Fruit fly (Drosophila melanogaster) whole organism, wandering third instar larva: ENCODE measurements around the gene CG14966.

Source experiments
- Abd-B ChIP-seq: fragments of >200 bp; optimal IDR thresholded peaks from 2 replicates; lab custom pipeline; 2017; ENCODE audit warnings: missing biosample characterization, missing genetic modification characterization
- CG32264 ChIP-seq: fragments of 200-800 bp; sonication (Bioruptor generic); optimal IDR thresholded peaks from 2 replicates; lab custom pipeline; 2016; ENCODE audit warnings: missing biosample characterization, missing genetic modification characterization
- CG9705 ChIP-seq: fragments of 200-800 bp; sonication (Bioruptor generic); optimal IDR thresholded peaks from 2 replicates; lab custom pipeline; 2018; ENCODE audit warnings: missing biosample characterization, mild to moderate bottlenecking, missing genetic modification characterization
- CrebA ChIP-seq: fragments of 200-800 bp; sonication (Bioruptor generic); optimal IDR thresholded peaks from 2 replicates; lab custom pipeline; 2016; ENCODE audit warnings: missing biosample characterization, mild to moderate bottlenecking, missing genetic modification characterization, borderline replicate concordance
- Dfd ChIP-seq: fragments of >200 bp; optimal IDR thresholded peaks from 2 replicates; lab custom pipeline; 2017; ENCODE audit warnings: missing biosample characterization, missing genetic modification characterization
- Dif ChIP-seq: fragments of 200-275, 200-300 bp; sonication (Bioruptor generic); optimal IDR thresholded peaks from 2 replicates; lab custom pipeline; 2018; ENCODE audit warnings: missing biosample characterization, missing genetic modification characterization; ENCODE audit not compliant: partially characterized antibody
- HLH106 ChIP-seq: fragments of 200-800 bp; optimal IDR thresholded peaks from 3 replicates; lab custom pipeline; 2019; ENCODE audit warnings: missing biosample characterization, mild to moderate bottlenecking, missing genetic modification characterization, moderate library complexity
- Hnf4 ChIP-seq: fragments of 200-800 bp; sonication (Bioruptor generic); optimal IDR thresholded peaks from 2 replicates; lab custom pipeline; 2016; ENCODE audit warnings: missing biosample characterization, mild to moderate bottlenecking, missing genetic modification characterization
- Hr78 ChIP-seq: fragments of >200 bp; optimal IDR thresholded peaks from 2 replicates; lab custom pipeline; 2017; ENCODE audit warnings: missing biosample characterization, missing genetic modification characterization
- Hr83 ChIP-seq: fragments of 200-300 bp; sonication (Bioruptor generic); optimal IDR thresholded peaks from 2 replicates; lab custom pipeline; 2016; ENCODE audit warnings: missing biosample characterization, mild to moderate bottlenecking, missing genetic modification characterization, moderate library complexity; ENCODE audit not compliant: poor library complexity, severe bottlenecking
- Jra ChIP-seq: sonication (Bioruptor generic); optimal IDR thresholded peaks from 2 replicates; lab custom pipeline; 2016; ENCODE audit warnings: missing biosample characterization, missing genetic modification characterization
- Mio ChIP-seq: sonication (Bioruptor generic); optimal IDR thresholded peaks from 2 replicates; lab custom pipeline; 2016; ENCODE audit warnings: missing biosample characterization, missing genetic modification characterization
- N ChIP-seq: fragments of >200 bp; optimal IDR thresholded peaks from 2 replicates; lab custom pipeline; 2018; ENCODE audit warnings: missing biosample characterization, missing external identifiers, missing genetic modification characterization
- OdsH ChIP-seq: fragments of 200-800 bp; sonication (Bioruptor generic); optimal IDR thresholded peaks from 2 replicates; lab custom pipeline; 2016; ENCODE audit warnings: missing biosample characterization, mild to moderate bottlenecking, missing genetic modification characterization
- Rel ChIP-seq, 2 experiments: fragments of 200-800 bp; sonication (Bioruptor generic) in 1 of 2; optimal IDR thresholded peaks; 2 replicates in 1 of 2; 3 replicates in 1 of 2; lab custom pipeline; 2016 to 2019; ENCODE audit warnings: mild to moderate bottlenecking in 2 of 2, missing biosample characterization in 2 of 2, missing genetic modification characterization in 2 of 2, moderate library complexity in 1 of 2
- Sp1 ChIP-seq: fragments of 200-800 bp; sonication (Bioruptor generic); optimal IDR thresholded peaks from 3 replicates; lab custom pipeline; 2019; ENCODE audit warnings: missing biosample characterization, mild to moderate bottlenecking, missing genetic modification characterization, moderate library complexity
- Vsx2 ChIP-seq: fragments of 200-300, 225-300 bp; sonication (Bioruptor generic); optimal IDR thresholded peaks from 2 replicates; lab custom pipeline; 2018; ENCODE audit warnings: missing biosample characterization, missing genetic modification characterization; ENCODE audit not compliant: partially characterized antibody
- brk ChIP-seq: fragments of 200-800 bp; sonication (Bioruptor generic); optimal IDR thresholded peaks from 2 replicates; lab custom pipeline; 2016; ENCODE audit warnings: missing biosample characterization, mild to moderate bottlenecking, missing genetic modification characterization
- dl ChIP-seq, 2 experiments: fragments of 175-275, 200-275 bp in 1 of 2; fragments of 200-275 bp in 1 of 2; sonication (Bioruptor generic); optimal IDR thresholded peaks; lab custom pipeline; 2018; ENCODE audit warnings: mild to moderate bottlenecking in 2 of 2, missing biosample characterization in 2 of 2, missing genetic modification characterization in 2 of 2, moderate library complexity in 2 of 2; ENCODE audit not compliant: partially characterized antibody in 2 of 2, insufficient read depth in 1 of 2
- dmrt93B ChIP-seq: fragments of 200-800 bp; sonication (Bioruptor generic); optimal IDR thresholded peaks from 2 replicates; lab custom pipeline; 2018; ENCODE audit warnings: missing biosample characterization, mild to moderate bottlenecking, missing genetic modification characterization
- dsf ChIP-seq: sonication (Bioruptor generic); optimal IDR thresholded peaks from 2 replicates; lab custom pipeline; 2016; ENCODE audit warnings: missing biosample characterization, missing genetic modification characterization, borderline replicate concordance
- ey ChIP-seq: fragments of 200-800 bp; sonication (Bioruptor generic); optimal IDR thresholded peaks from 2 replicates; lab custom pipeline; 2016; ENCODE audit warnings: missing biosample characterization, missing genetic modification characterization
- foxo ChIP-seq, 2 experiments: fragments of 200-800 bp; sonication (Bioruptor generic); optimal IDR thresholded peaks; 2 replicates in 1 of 2; 3 replicates in 1 of 2; lab custom pipeline; 2016 to 2017; ENCODE audit warnings: missing biosample characterization in 2 of 2, missing genetic modification characterization in 2 of 2
- fru ChIP-seq: fragments of 200-800 bp; sonication (Bioruptor generic); optimal IDR thresholded peaks from 3 replicates; lab custom pipeline; 2016; ENCODE audit warnings: missing biosample characterization, mild to moderate bottlenecking, missing genetic modification characterization
- h ChIP-seq: fragments of 200-800 bp; sonication (Bioruptor generic); optimal IDR thresholded peaks from 3 replicates; lab custom pipeline; 2016; ENCODE audit warnings: missing biosample characterization, mild to moderate bottlenecking, missing genetic modification characterization
- lola ChIP-seq: fragments of >200 bp; optimal IDR thresholded peaks from 2 replicates; lab custom pipeline; 2017; ENCODE audit warnings: missing biosample characterization, missing genetic modification characterization
- pan ChIP-seq: fragments of >200 bp; optimal IDR thresholded peaks from 2 replicates; lab custom pipeline; 2017
- psq ChIP-seq: fragments of 200-800 bp; sonication (Bioruptor generic); optimal IDR thresholded peaks from 3 replicates; lab custom pipeline; 2017; ENCODE audit warnings: missing biosample characterization, mild to moderate bottlenecking, missing genetic modification characterization, moderate library complexity
- rgr ChIP-seq: fragments of 200-800 bp; sonication (Bioruptor generic); optimal IDR thresholded peaks from 3 replicates; lab custom pipeline; 2016; ENCODE audit warnings: missing biosample characterization, mild to moderate bottlenecking, missing genetic modification characterization
- sage ChIP-seq: fragments of 200-800 bp; sonication (Bioruptor generic); optimal IDR thresholded peaks from 2 replicates; lab custom pipeline; 2016; ENCODE audit warnings: missing biosample characterization, mild to moderate bottlenecking, missing genetic modification characterization
- tai ChIP-seq: sonication (Bioruptor generic); optimal IDR thresholded peaks from 2 replicates; lab custom pipeline; 2016; ENCODE audit warnings: missing biosample characterization, missing genetic modification characterization
- woc ChIP-seq: sonication (Bioruptor generic); optimal IDR thresholded peaks from 2 replicates; lab custom pipeline; 2016; ENCODE audit warnings: missing biosample characterization, mild to moderate bottlenecking, missing genetic modification characterization

Gene CG14966

DNA sequence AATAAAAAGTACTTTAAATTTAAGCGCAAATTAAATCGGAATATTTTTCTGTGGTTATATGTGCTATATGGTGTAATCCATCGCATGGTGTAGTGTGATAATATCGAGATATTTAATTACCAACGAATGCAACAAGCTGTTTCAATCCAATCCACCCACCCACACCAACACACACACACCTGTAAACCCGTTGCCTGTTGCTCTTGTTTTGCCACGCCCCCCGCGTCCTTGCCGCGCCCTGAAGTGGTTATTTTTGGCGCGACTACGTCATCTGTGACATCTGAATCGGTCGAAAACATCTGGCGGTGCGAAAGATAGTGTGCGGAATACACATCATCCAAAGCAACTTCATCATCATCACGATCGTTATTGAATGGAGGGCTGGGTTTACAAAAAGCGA lies 32.0 kb downstream of the CG14966 start:
- no peak for TF ChIP-seq OdsH
- no peak for TF ChIP-seq fru (GFP tag; lab: Kevin White, UChicago)
- no peak for TF ChIP-seq CG32264 (GFP tag; lab: Kevin White, UChicago)
- no peak for TF ChIP-seq Hnf4 (GFP tag; lab: Kevin White, UChicago)
- TF ChIP-seq Dif: peak; percentile 13
- no peak for TF ChIP-seq Rel (GFP tag; optimal IDR thresholded peaks at IDR 0.05; lab: Kevin White, UChicago)
- TF ChIP-seq Rel (tag; optimal IDR thresholded peaks at IDR 0.05; lab: Kevin White, UChicago): no peak

- peak in 1 of 2 experiments; percentile 41 for TF ChIP-seq foxo (GFP tag; optimal IDR thresholded peaks at IDR 0.05; lab: Kevin White, UChicago)
- TF ChIP-seq Rel (GFP tag; optimal IDR thresholded peaks at IDR 0.05; lab: Kevin White, UChicago): no peak
- TF ChIP-seq Rel (tag; optimal IDR thresholded peaks at IDR 0.05; lab: Kevin White, UChicago): peak; percentile 53
- TF ChIP-seq N (GFP tag; lab: Kevin White, UChicago): no peak
- peak; percentile 23 for TF ChIP-seq rgr (GFP tag; lab: Kevin White, UChicago)
- no peak for TF ChIP-seq pan (lab: Kevin White, UChicago)
- no peak for TF ChIP-seq dmrt93B
- TF ChIP-seq tai: no peak
- TF ChIP-seq Dif: no peak
- TF ChIP-seq psq (GFP tag; lab: Kevin White, UChicago): no peak
- no peak for TF ChIP-seq Hnf4 (GFP tag; lab: Kevin White, UChicago)
- TF ChIP-seq HLH106 (tag; lab: Kevin White, UChicago): peak; percentile 7
- no peak for TF ChIP-seq ey
- no peak for TF ChIP-seq Dfd (GFP tag; lab: Kevin White, UChicago)
- TF ChIP-seq woc (GFP tag; lab: Kevin White, UChicago): peak; percentile 27
- peak; percentile 6 for TF ChIP-seq OdsH
- peak; percentile 66 for TF ChIP-seq h
- TF ChIP-seq dl (GFP tag; optimal IDR thresholded peaks at IDR 0.05; lab: Kevin White, UChicago; ENCODE audit: insufficient read depth in 1 of 2, partially characterized antibody in 2 of 2): no peak
- no peak for TF ChIP-seq CG32264 (GFP tag; lab: Kevin White, UChicago)
- TF ChIP-seq Hr83: peak; percentile 17
- TF ChIP-seq CG9705 (GFP tag; lab: Kevin White, UChicago): no peak
- no peak for TF ChIP-seq sage
- TF ChIP-seq brk (GFP tag; lab: Kevin White, UChicago): no peak
- no peak for TF ChIP-seq Hr78 (GFP tag; lab: Kevin White, UChicago)
- TF ChIP-seq Vsx2 (GFP tag; lab: Kevin White, UChicago): no peak
- TF ChIP-seq fru (GFP tag; lab: Kevin White, UChicago): no peak
- TF ChIP-seq CrebA (GFP tag; lab: Kevin White, UChicago): no peak
- TF ChIP-seq Sp1: peak; percentile 15
- no peak for TF ChIP-seq Abd-B
- TF ChIP-seq lola (GFP tag; lab: Kevin White, UChicago): no peak
These were observed 32.5 kb downstream of the CG14966 start, which contains the start of gene CG32280 for dm6 chr3L:3164951-3165350. CG32280 (plus strand) TSS chr3L:3165181.

- no peak for TF ChIP-seq Dif
- no peak for TF ChIP-seq psq (GFP tag; lab: Kevin White, UChicago)
- TF ChIP-seq fru (GFP tag; lab: Kevin White, UChicago): no peak
- no peak for TF ChIP-seq Mio (GFP tag; lab: Kevin White, UChicago)
- no peak for TF ChIP-seq dsf (GFP tag; lab: Kevin White, UChicago)
- no peak for TF ChIP-seq Jra
These were observed 34.8 kb downstream of the CG14966 start for dm6 chr3L:3162584-3162983.

DNA sequence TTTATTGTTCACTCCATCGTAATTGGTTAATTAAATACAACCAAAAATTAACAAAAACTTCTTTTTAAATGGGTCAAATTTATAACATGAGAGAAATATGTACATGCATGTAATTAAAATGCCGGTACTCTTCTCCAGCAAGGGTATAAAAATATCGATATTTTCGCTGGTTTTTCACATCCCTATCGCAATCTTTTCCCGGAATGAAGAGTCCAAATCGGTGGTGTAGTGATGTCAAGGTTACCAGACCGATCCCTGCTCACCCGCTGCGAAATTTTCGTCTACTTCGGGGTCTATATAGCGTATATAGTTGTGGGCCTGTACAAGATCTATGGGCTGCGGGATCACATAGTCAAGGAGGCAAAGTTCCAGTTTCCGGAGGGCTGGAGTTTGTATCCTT lies 35.5 kb downstream of the CG14966 start, which contains the start of gene rasp:
Gene rasp (plus strand): TSS at position 213 of the 400 bp plus-strand sequence.
- TF ChIP-seq rgr (GFP tag; lab: Kevin White, UChicago) (no peak), Abd-B (no peak), Rel (GFP tag; optimal IDR thresholded peaks at IDR 0.05; lab: Kevin White, UChicago) (no peak), Rel (tag; optimal IDR thresholded peaks at IDR 0.05; lab: Kevin White, UChicago) (peak; percentile 59)
